Fruit fly (Drosophila melanogaster) whole organism, embryonic: ENCODE measurements around the gene CG31021.
A peak's percentile ranks its signal among the peaks of the same experiment; 100 is the strongest.

Experiments used
- Aef1 ChIP-seq: fragments of 200-800 bp; sonication (Bioruptor generic); IDR thresholded peaks from 3 replicates; pipeline ENCODE4 v1.3.6; 2022; ENCODE audit warnings: missing biosample characterization, missing genetic modification characterization
- Atf6 ChIP-seq: fragments of 200-800 bp; sonication (Bioruptor generic); IDR thresholded peaks from 2 replicates; pipeline ENCODE4 v1.3.6; 2022; ENCODE audit warnings: missing biosample characterization, missing genetic modification characterization
- Bteb2 ChIP-seq: fragments of 200-800 bp; sonication (Bioruptor generic); optimal IDR thresholded peaks from 2 replicates; lab custom pipeline; 2016; ENCODE audit warnings: missing biosample characterization, missing genetic modification characterization
- CG12769 ChIP-seq: fragments of 200-800 bp; sonication (Bioruptor generic); optimal IDR thresholded peaks from 2 replicates; lab custom pipeline; 2019; ENCODE audit warnings: missing biosample characterization, mild to moderate bottlenecking, missing genetic modification characterization, moderate library complexity
- CG13424 ChIP-seq: fragments of 200-800 bp; sonication (Bioruptor generic); optimal IDR thresholded peaks from 2 replicates; lab custom pipeline; 2019; ENCODE audit warnings: missing biosample characterization, mild to moderate bottlenecking, missing genetic modification characterization, moderate library complexity
- CG13894 ChIP-seq: fragments of 200-800 bp; sonication (Bioruptor generic); optimal IDR thresholded peaks from 3 replicates; lab custom pipeline; 2018; ENCODE audit warnings: missing biosample characterization, mild to moderate bottlenecking, missing genetic modification characterization, moderate library complexity
- CG14014 ChIP-seq: fragments of 200-800 bp; sonication (Bioruptor generic); IDR thresholded peaks from 2 replicates; pipeline ENCODE4 v1.3.6; 2022; ENCODE audit warnings: missing biosample characterization, missing genetic modification characterization
- CG14441 ChIP-seq: fragments of 200-800 bp; sonication (Bioruptor generic); IDR thresholded peaks from 2 replicates; pipeline ENCODE4 v1.3.6; 2022; ENCODE audit warnings: missing biosample characterization, missing genetic modification characterization
- CG14710 ChIP-seq: fragments of 200-800 bp; sonication (Bioruptor generic); optimal IDR thresholded peaks from 3 replicates; lab custom pipeline; 2019; ENCODE audit warnings: missing biosample characterization, mild to moderate bottlenecking, missing genetic modification characterization, moderate library complexity
- CG15514 ChIP-seq: fragments of 200-800 bp; sonication (Bioruptor generic); optimal IDR thresholded peaks from 3 replicates; lab custom pipeline; 2017; ENCODE audit warnings: missing biosample characterization, missing genetic modification characterization, mild to moderate bottlenecking, moderate library complexity, missing genetic modification reagents
- CG15696 ChIP-seq: fragments of 200-800 bp; sonication (Bioruptor generic); optimal IDR thresholded peaks from 2 replicates; lab custom pipeline; 2019; ENCODE audit warnings: missing biosample characterization, mild to moderate bottlenecking, missing genetic modification characterization, moderate library complexity
- CG16779 ChIP-seq: fragments of 200-800 bp; sonication (Bioruptor generic); IDR thresholded peaks from 2 replicates; pipeline ENCODE4 v1.3.6; 2022; ENCODE audit warnings: missing biosample characterization, missing genetic modification characterization
- CG18764 ChIP-seq: fragments of 200-800 bp; sonication (Bioruptor generic); optimal IDR thresholded peaks from 3 replicates; lab custom pipeline; 2016; ENCODE audit warnings: missing biosample characterization, missing genetic modification characterization
- CG31388 ChIP-seq: fragments of 200-800 bp; sonication (Bioruptor generic); optimal IDR thresholded peaks from 2 replicates; lab custom pipeline; 2016; ENCODE audit warnings: missing biosample characterization, missing genetic modification characterization
- CG3847 ChIP-seq: fragments of 200-800 bp; sonication (Bioruptor generic); IDR thresholded peaks from 2 replicates; pipeline ENCODE4 v1.3.6; 2022; ENCODE audit warnings: missing biosample characterization, missing genetic modification characterization
- CG42726 ChIP-seq: fragments of 200-800 bp; sonication (Bioruptor generic); IDR thresholded peaks from 2 replicates; pipeline ENCODE4 v1.3.6; 2022; ENCODE audit warnings: missing biosample characterization, missing genetic modification characterization; ENCODE audit not compliant: partially characterized antibody
- CG6175 ChIP-seq: fragments of 200-800 bp; sonication (Bioruptor generic); IDR thresholded peaks from 3 replicates; pipeline ENCODE4 v1.3.6; 2022; ENCODE audit warnings: missing biosample characterization, missing genetic modification characterization
- CG7271 ChIP-seq: fragments of 200-800 bp; sonication (Bioruptor generic); optimal IDR thresholded peaks from 2 replicates; lab custom pipeline; 2018; ENCODE audit warnings: missing biosample characterization, mild to moderate bottlenecking, missing genetic modification characterization, moderate library complexity
- CG7745 ChIP-seq: fragments of 200-800 bp; sonication (Bioruptor generic); optimal IDR thresholded peaks from 2 replicates; lab custom pipeline; 2018; ENCODE audit warnings: missing biosample characterization, mild to moderate bottlenecking, missing genetic modification characterization, moderate library complexity
- CG8290 ChIP-seq, 3 experiments: fragments of 200-800 bp; sonication (Bioruptor generic); optimal IDR thresholded peaks; 2 replicates each; lab custom pipeline; 2016 to 2019; ENCODE audit warnings: missing biosample characterization in 3 of 3, missing genetic modification characterization in 3 of 3, mild to moderate bottlenecking in 2 of 3, moderate library complexity in 1 of 3
- CG8478 ChIP-seq: fragments of >200 bp; optimal IDR thresholded peaks from 2 replicates; lab custom pipeline; 2018
- Deaf1 ChIP-seq: fragments of 200-800 bp; optimal IDR thresholded peaks from 3 replicates; lab custom pipeline; 2019; ENCODE audit warnings: missing biosample characterization, mild to moderate bottlenecking, missing genetic modification characterization, moderate library complexity
- Ets97D ChIP-seq: fragments of 200-800 bp; sonication (Bioruptor generic); optimal IDR thresholded peaks from 3 replicates; lab custom pipeline; 2016; ENCODE audit warnings: missing biosample characterization, missing genetic modification characterization
- Gsc ChIP-seq: fragments of 200-800 bp; sonication (Bioruptor generic); IDR thresholded peaks from 2 replicates; pipeline ENCODE4 v1.3.6; 2022; ENCODE audit warnings: missing biosample characterization, missing genetic modification characterization
- Med ChIP-seq: fragments of 200-800 bp; sonication (Bioruptor generic); peaks from one replicate; lab custom pipeline; 2016; ENCODE audit warnings: missing biosample characterization, missing genetic modification characterization, mild to moderate bottlenecking, inconsistent platforms, moderate library complexity
- Myb ChIP-seq: fragments of 200-800 bp; sonication (Bioruptor generic); optimal IDR thresholded peaks from 2 replicates; lab custom pipeline; 2016; ENCODE audit warnings: missing biosample characterization, missing genetic modification characterization
- Optix ChIP-seq: fragments of 200-800 bp; sonication (Bioruptor generic); IDR thresholded peaks from 3 replicates; pipeline ENCODE4 v1.3.6; 2022; ENCODE audit warnings: missing biosample characterization, missing genetic modification characterization
- Pdp1 ChIP-seq, 2 experiments: fragments of 200-800 bp; sonication (Bioruptor generic); optimal IDR thresholded peaks; 3 replicates each; lab custom pipeline; 2016; ENCODE audit warnings: missing biosample characterization in 2 of 2, missing genetic modification characterization in 2 of 2, mild to moderate bottlenecking in 1 of 2, moderate library complexity in 1 of 2
- Rfx ChIP-seq: fragments of 200-800 bp; sonication (Bioruptor generic); IDR thresholded peaks from 2 replicates; pipeline ENCODE4 v1.3.6; 2022; ENCODE audit warnings: missing biosample characterization, missing genetic modification characterization
- Ssrp ChIP-seq: fragments of 200-800 bp; sonication (Bioruptor generic); optimal IDR thresholded peaks from 2 replicates; lab custom pipeline; 2018; ENCODE audit warnings: missing biosample characterization, mild to moderate bottlenecking, missing genetic modification characterization, moderate library complexity
- Stat92E ChIP-seq, 3 experiments: fragments of >200 bp in 2 of 3; fragments of 200-800 bp in 1 of 3; sonication (Bioruptor generic) in 1 of 3; optimal IDR thresholded peaks; 2 replicates each; lab custom pipeline; 2017 to 2019; ENCODE audit warnings: missing biosample characterization in 3 of 3, missing genetic modification characterization in 3 of 3, mild to moderate bottlenecking in 1 of 3, moderate library complexity in 1 of 3
- Trl ChIP-seq, 3 experiments: fragments of >200 bp in 2 of 3; fragments of 200-800 bp in 1 of 3; sonication (Bioruptor generic) in 1 of 3; optimal IDR thresholded peaks; 2 replicates in 1 of 3; 3 replicates in 2 of 3; lab custom pipeline; 2016 to 2017; ENCODE audit warnings: missing biosample characterization in 1 of 3, missing genetic modification characterization in 1 of 3
- br ChIP-seq: fragments of >200 bp; optimal IDR thresholded peaks from 2 replicates; lab custom pipeline; 2017
- btn ChIP-seq: fragments of 200-800 bp; sonication (Bioruptor generic); optimal IDR thresholded peaks from 2 replicates; lab custom pipeline; 2016; ENCODE audit warnings: missing biosample characterization, missing genetic modification characterization
- chinmo ChIP-seq: fragments of 200-800 bp; sonication (Bioruptor generic); IDR thresholded peaks from 4 replicates; pipeline ENCODE4 v1.3.6; 2022; ENCODE audit warnings: missing biosample characterization, missing genetic modification characterization; ENCODE audit not compliant: partially characterized antibody
- corto ChIP-seq: fragments of 200-800 bp; sonication (Bioruptor generic); optimal IDR thresholded peaks from 2 replicates; lab custom pipeline; 2016; ENCODE audit warnings: missing biosample characterization, mild to moderate bottlenecking, missing genetic modification characterization, moderate library complexity
- gce ChIP-seq: fragments of 200-800 bp; sonication (Bioruptor generic); IDR thresholded peaks from 3 replicates; pipeline ENCODE4 v1.3.6; 2022; ENCODE audit warnings: missing biosample characterization, missing genetic modification characterization
- grn ChIP-seq: fragments of 200-800 bp; sonication (Bioruptor generic); optimal IDR thresholded peaks from 3 replicates; lab custom pipeline; 2017; ENCODE audit warnings: missing biosample characterization, missing genetic modification characterization
- hkb ChIP-seq, 2 experiments: fragments of 200-800 bp in 1 of 2; fragments of >200 bp in 1 of 2; sonication (Bioruptor generic) in 1 of 2; IDR thresholded peaks in 1 of 2; optimal IDR thresholded peaks in 1 of 2; 2 replicates each; pipeline versions ENCODE4 v1.3.6 to Lab custom; 2017 to 2022; ENCODE audit warnings: missing biosample characterization in 1 of 2, missing genetic modification characterization in 1 of 2
- kay ChIP-seq: fragments of 200-800 bp; sonication (Bioruptor generic); optimal IDR thresholded peaks from 2 replicates; lab custom pipeline; 2016; ENCODE audit warnings: missing biosample characterization, missing genetic modification characterization
- oc ChIP-seq: fragments of 200-800 bp; sonication (Bioruptor generic); optimal IDR thresholded peaks from 2 replicates; lab custom pipeline; 2018; ENCODE audit warnings: missing biosample characterization, mild to moderate bottlenecking, missing genetic modification characterization, moderate library complexity
- pros ChIP-seq: fragments of 200-800 bp; sonication (Bioruptor generic); optimal IDR thresholded peaks from 3 replicates; lab custom pipeline; 2019; ENCODE audit warnings: missing biosample characterization, mild to moderate bottlenecking, missing genetic modification characterization, moderate library complexity
- sc ChIP-seq, 3 experiments: fragments of >200 bp in 2 of 3; fragments of 200-800 bp in 1 of 3; sonication (Bioruptor generic) in 1 of 3; optimal IDR thresholded peaks; 2 replicates in 2 of 3; 3 replicates in 1 of 3; lab custom pipeline; 2017; ENCODE audit warnings: mild to moderate bottlenecking in 1 of 3, missing biosample characterization in 1 of 3, missing genetic modification characterization in 1 of 3, missing genetic modification reagents in 1 of 3
- schlank ChIP-seq: fragments of 200-800 bp; sonication (Bioruptor generic); optimal IDR thresholded peaks from 2 replicates; lab custom pipeline; 2018; ENCODE audit warnings: missing biosample characterization, mild to moderate bottlenecking, missing genetic modification characterization
- sr ChIP-seq: fragments of 200-800 bp; sonication (Bioruptor generic); IDR thresholded peaks from 3 replicates; pipeline ENCODE4 v1.3.6; 2022; ENCODE audit warnings: missing biosample characterization, missing genetic modification characterization
- vvl ChIP-seq: fragments of 200-800 bp; sonication (Bioruptor generic); IDR thresholded peaks from 2 replicates; pipeline ENCODE4 v1.3.6; 2022; ENCODE audit warnings: missing biosample characterization, missing genetic modification characterization
- zen2 ChIP-seq: fragments of 200-800 bp; sonication (Bioruptor generic); IDR thresholded peaks from 3 replicates; pipeline ENCODE4 v1.3.6; 2022; ENCODE audit warnings: missing biosample characterization, missing genetic modification characterization; ENCODE audit not compliant: partially characterized antibody

The CG31021 gene

DNA sequence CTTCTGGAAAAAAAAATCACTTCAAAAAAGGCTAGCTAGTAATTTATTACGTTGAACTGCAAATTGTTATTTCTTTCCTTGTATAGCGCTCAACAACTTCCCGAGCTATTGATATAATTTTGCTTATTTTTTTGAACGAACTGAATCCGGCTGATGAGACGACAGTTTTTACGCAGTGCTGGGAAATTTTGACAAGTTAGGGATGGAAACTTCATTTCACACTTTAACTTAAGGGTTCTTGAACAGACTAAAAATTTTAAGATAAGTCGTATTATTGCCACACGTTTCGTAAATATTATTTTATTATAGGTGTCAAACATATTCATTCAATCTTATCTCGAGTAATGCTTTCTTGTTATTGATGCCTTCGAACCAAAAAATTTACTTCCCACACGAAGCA lies 18.5 kb upstream of the CG31021 start, which contains the start of gene Rpt6R (continued):
- no peak for TF ChIP-seq CG13424 (tag; lab: Kevin White, UChicago)
- no peak for TF ChIP-seq schlank
- TF ChIP-seq Ssrp (tag; lab: Kevin White, UChicago), result no peak
- TF ChIP-seq CG15696 (tag; lab: Kevin White, UChicago), result no peak
- no peak for TF ChIP-seq CG31388 (GFP tag; lab: Kevin White, UChicago)
- peak; percentile 17 for TF ChIP-seq Myb (GFP tag; lab: Kevin White, UChicago)
- peak; percentile 97 for TF ChIP-seq CG15514 (GFP tag; lab: Kevin White, UChicago)
- TF ChIP-seq CG8290 (GFP tag; optimal IDR thresholded peaks at IDR 0.05; lab: Kevin White, UChicago), result no peak
- TF ChIP-seq CG8290 (tag; optimal IDR thresholded peaks at IDR 0.05; lab: Kevin White, UChicago), result no peak
- TF ChIP-seq CG14014 (GFP tag; lab: Robert Waterston, UW), result no peak
- TF ChIP-seq CG7271, result no peak

DNA sequence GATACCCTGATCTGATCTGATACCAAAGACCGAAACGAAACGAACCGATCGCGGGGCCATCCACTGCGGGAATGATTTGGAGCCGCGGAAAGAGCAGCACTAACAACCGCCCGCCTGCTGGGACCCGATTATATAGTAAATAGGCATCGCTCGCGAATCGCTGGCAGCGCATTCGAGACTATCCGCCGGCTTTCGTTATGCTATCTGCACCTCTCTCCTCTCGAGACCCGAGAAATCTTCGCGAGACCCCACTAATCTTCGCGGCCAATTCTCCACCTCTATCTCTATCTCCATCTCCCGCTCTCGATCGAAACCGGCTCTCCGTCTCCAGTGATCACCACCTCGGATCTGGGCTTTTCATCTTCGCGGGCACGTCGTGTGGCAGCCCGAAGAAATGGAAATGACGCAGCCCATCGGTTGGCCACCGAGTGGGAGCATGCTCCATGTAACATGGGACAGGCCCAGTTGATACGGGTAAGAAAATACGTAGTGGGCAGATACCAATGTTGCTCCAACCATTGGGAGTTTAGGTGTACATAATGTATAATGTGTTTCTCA lies 14.7 kb upstream of the CG31021 start, which contains the start of gene CG9717:
Gene CG9717 (minus strand): TSS at position 107 of the 558 bp plus-strand sequence.
- no peak for TF ChIP-seq CG14710 (tag; lab: Kevin White, UChicago)
- TF ChIP-seq CG3847 (GFP tag; lab: Robert Waterston, UW), result no peak
- TF ChIP-seq chinmo (GFP tag; lab: Robert Waterston, UW), result 0 out of 4 replicates have a peak, but pooled peaks have one; percentile 17
- TF ChIP-seq CG16779 (GFP tag; lab: Robert Waterston, UW), result no peak
- no peak for TF ChIP-seq gce
- peak in 1 of 2 experiments; percentile 9 for TF ChIP-seq Pdp1 (GFP tag; optimal IDR thresholded peaks at IDR 0.05; lab: Kevin White, UChicago)
- no peak for TF ChIP-seq Stat92E (GFP tag; optimal IDR thresholded peaks at IDR 0.05; lab: Kevin White, UChicago)
- no peak for TF ChIP-seq CG7745 (tag; lab: Kevin White, UChicago)
- TF ChIP-seq Med (GFP tag; lab: Kevin White, UChicago), result peak; percentile 55
- TF ChIP-seq CG42726, result 0 out of 2 replicates have a peak, but pooled peaks have one; percentile 21
- TF ChIP-seq Gsc (GFP tag; lab: Robert Waterston, UW), result no peak
- TF ChIP-seq CG6175, result 0 out of 3 replicates have a peak, but pooled peaks have one; percentile 59
- TF ChIP-seq btn (GFP tag; lab: Kevin White, UChicago), result no peak
- TF ChIP-seq Atf6, result no peak
- TF ChIP-seq vvl (GFP tag; lab: Robert Waterston, UW), result no peak
- TF ChIP-seq kay (GFP tag; lab: Kevin White, UChicago), result no peak
- peak; percentile 87 for TF ChIP-seq Deaf1 (tag; lab: Kevin White, UChicago)
- TF ChIP-seq hkb (optimal IDR thresholded peaks at IDR 0.05; lab: Kevin White, UChicago), result no peak
- TF ChIP-seq hkb (GFP tag; IDR thresholded peaks at IDR 0.05; lab: Robert Waterston, UW), result no peak
- TF ChIP-seq CG18764, result no peak
- no peak for TF ChIP-seq corto (GFP tag; lab: Kevin White, UChicago)
- no peak for TF ChIP-seq Ets97D (GFP tag; lab: Kevin White, UChicago)
- TF ChIP-seq br (lab: Kevin White, UChicago), result no peak
- TF ChIP-seq oc, result peak; percentile 3
- TF ChIP-seq Trl (optimal IDR thresholded peaks at IDR 0.05; lab: Kevin White, UChicago), result peak; percentile 15 to 32
- TF ChIP-seq Trl (GFP tag; optimal IDR thresholded peaks at IDR 0.05; lab: Kevin White, UChicago), result no peak
- no peak for TF ChIP-seq CG14441 (GFP tag; lab: Robert Waterston, UW)
- TF ChIP-seq Rfx (GFP tag; lab: Robert Waterston, UW), result no peak
- TF ChIP-seq Aef1 (GFP tag; lab: Robert Waterston, UW), result no peak
- TF ChIP-seq grn (GFP tag; lab: Kevin White, UChicago), result peak; percentile 13
- TF ChIP-seq pros (GFP tag; lab: Kevin White, UChicago), result peak; percentile 29
- no peak for TF ChIP-seq Optix
- TF ChIP-seq Bteb2, result no peak
- TF ChIP-seq CG13894 (tag; lab: Kevin White, UChicago), result peak; percentile 94
- TF ChIP-seq zen2, result 0 out of 3 replicates have a peak, but pooled peaks have one; percentile 25
- peak; percentile 75 for TF ChIP-seq CG12769 (tag; lab: Kevin White, UChicago)
- no peak for TF ChIP-seq CG8478 (lab: Kevin White, UChicago)
- TF ChIP-seq sr, result peak; percentile 10; the same call in 1 of the 3 replicates
- TF ChIP-seq sc (optimal IDR thresholded peaks at IDR 0.05; lab: Kevin White, UChicago), result no peak
- TF ChIP-seq sc (GFP tag; optimal IDR thresholded peaks at IDR 0.05; lab: Kevin White, UChicago), result no peak
